Fruit fly (Drosophila melanogaster): ENCODE data around the gene GstD6.

dm6 chr3R:12367464-12367863, 9.5 kb upstream of the GstD6 start, which contains the start of gene GstD9:
- no peak for TF ChIP-seq pan (optimal IDR thresholded peaks at IDR 0.05)
- TF ChIP-seq sage (GFP tag; optimal IDR thresholded peaks at IDR 0.05), result no peak
- TF ChIP-seq psq (GFP tag; optimal IDR thresholded peaks at IDR 0.05), result no peak
- TF ChIP-seq h (GFP tag; optimal IDR thresholded peaks at IDR 0.05), result no peak
- TF ChIP-seq dmrt93B (GFP tag; optimal IDR thresholded peaks at IDR 0.05), result no peak
- TF ChIP-seq Abd-B (GFP tag; optimal IDR thresholded peaks at IDR 0.05), result no peak
- TF ChIP-seq rgr (GFP tag; optimal IDR thresholded peaks at IDR 0.05), result no peak
- TF ChIP-seq foxo (GFP tag; optimal IDR thresholded peaks at IDR 0.05), result no peak
- TF ChIP-seq lola (GFP tag; optimal IDR thresholded peaks at IDR 0.05), result no peak

All from whole organism, wandering third instar larva.